Fruit fly (Drosophila melanogaster) whole organism: ENCODE results near the gene CG44158.

Experiments
- CG8478 ChIP-seq: fragments of >200 bp; optimal IDR thresholded peaks from 2 replicates; lab custom pipeline; 2018; ENCODE audit warnings: inconsistent platforms
- Dll ChIP-seq: fragments of >200 bp; optimal IDR thresholded peaks from 2 replicates; lab custom pipeline; 2017
- EcR ChIP-seq, 2 experiments: fragments of >200 bp; optimal IDR thresholded peaks; 2 replicates each; lab custom pipeline; 2017; ENCODE audit warnings: missing biosample characterization in 2 of 2, missing genetic modification characterization in 2 of 2, missing genetic modification reagents in 2 of 2
- pan ChIP-seq: fragments of >200 bp; optimal IDR thresholded peaks from 2 replicates; lab custom pipeline; 2017
- psq ChIP-seq: fragments of >200 bp; optimal IDR thresholded peaks from 2 replicates; lab custom pipeline; 2017
- usp ChIP-seq: fragments of >200 bp; optimal IDR thresholded peaks from 2 replicates; lab custom pipeline; 2017; ENCODE audit warnings: missing biosample characterization, missing genetic modification characterization, mixed read lengths

Gene CG44158

dm6 chr3R:18208479-18208878, at the start of gene CG44158:
Gene CG44158, plus strand, starts transcription at chr3R:18208779.
- TF ChIP-seq psq (no peak), CG8478 (lab: Kevin White, UChicago) (no peak), EcR (GFP tag; optimal IDR thresholded peaks at IDR 0.05; lab: Kevin White, UChicago) (no peak), pan (no peak), usp (GFP tag; lab: Kevin White, UChicago) (no peak), Dll (lab: Kevin White, UChicago) (no peak)

DNA sequence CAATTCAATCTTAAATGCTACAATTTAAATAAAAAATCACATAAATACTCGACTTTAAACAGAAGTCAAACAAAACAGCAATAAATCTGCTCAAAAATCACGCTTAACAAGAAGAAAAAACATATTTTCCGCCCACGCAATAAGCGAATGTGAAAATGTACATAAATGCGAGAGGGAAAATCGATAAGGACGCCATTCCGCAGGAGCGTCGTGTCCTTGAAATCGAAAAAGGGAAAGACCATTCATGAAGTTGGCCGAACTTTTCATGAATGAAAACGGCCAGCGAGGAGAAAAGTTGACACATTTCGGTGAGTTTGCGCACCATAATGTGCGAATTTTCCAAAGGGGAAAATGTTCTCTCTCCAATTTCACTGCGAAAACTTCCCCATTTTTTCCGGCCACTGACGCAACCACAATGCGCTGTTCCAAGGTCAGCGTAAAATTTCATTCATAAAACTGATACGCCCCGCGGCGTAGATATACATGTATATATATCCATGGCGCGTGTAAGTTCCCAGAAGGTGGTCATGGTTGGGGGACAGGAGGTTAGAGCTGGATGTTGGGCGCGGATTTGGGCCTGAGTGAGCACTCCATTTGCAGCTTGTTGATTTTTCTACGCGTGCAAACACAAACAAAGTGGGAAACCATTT, 48.3 kb upstream of the CG44158 start:
- TF ChIP-seq pan = no peak
- TF ChIP-seq Dll (lab: Kevin White, UChicago) = no peak
- no peak for TF ChIP-seq CG8478 (lab: Kevin White, UChicago)
- TF ChIP-seq psq = no peak
- no peak for TF ChIP-seq EcR (GFP tag; optimal IDR thresholded peaks at IDR 0.05; lab: Kevin White, UChicago)
- no peak for TF ChIP-seq usp (GFP tag; lab: Kevin White, UChicago)

DNA sequence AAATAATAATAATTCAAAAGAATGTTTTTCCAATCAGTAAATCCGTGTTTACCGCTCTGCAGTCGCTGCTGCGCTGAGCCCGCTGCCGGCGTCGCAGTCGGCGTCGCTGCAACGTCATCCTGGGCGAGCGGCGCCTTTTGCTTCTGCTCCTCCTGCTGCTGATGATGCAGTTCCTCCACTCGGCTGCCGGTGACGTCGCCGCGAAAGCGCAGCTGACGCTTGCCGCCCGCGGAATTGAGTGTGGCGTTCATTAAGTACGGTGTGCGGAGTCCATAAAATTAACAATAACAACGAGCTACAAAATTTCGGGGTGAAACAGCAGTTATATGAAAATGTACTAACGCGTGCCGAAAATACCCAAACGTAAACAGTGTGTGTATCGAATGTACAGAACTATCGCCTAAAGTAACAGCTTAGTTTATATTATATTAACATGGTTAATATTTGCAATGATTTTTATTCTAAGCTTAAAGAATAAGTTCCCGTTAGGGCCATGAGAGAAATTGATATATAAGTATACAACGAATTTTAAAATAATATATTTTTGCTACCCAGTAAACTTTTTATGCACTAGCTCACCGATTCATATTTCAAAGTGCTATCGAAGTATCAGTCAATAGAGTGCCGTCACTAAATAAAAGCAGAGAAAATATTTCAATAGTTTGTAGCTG, 44.4 kb upstream of the CG44158 start, which contains the start of the genes CG7218 and Cbp20:
CG7218 (minus strand) TSS at position 346 of the 671 bp plus-strand sequence.
Cbp20 (plus strand) TSS at position 610 of the 671 bp plus-strand sequence.
- TF ChIP-seq CG8478 (lab: Kevin White, UChicago) (no peak), psq (no peak), usp (GFP tag; lab: Kevin White, UChicago) (no peak), pan (no peak), EcR (GFP tag; optimal IDR thresholded peaks at IDR 0.05; lab: Kevin White, UChicago) (no peak), Dll (lab: Kevin White, UChicago) (no peak)

DNA sequence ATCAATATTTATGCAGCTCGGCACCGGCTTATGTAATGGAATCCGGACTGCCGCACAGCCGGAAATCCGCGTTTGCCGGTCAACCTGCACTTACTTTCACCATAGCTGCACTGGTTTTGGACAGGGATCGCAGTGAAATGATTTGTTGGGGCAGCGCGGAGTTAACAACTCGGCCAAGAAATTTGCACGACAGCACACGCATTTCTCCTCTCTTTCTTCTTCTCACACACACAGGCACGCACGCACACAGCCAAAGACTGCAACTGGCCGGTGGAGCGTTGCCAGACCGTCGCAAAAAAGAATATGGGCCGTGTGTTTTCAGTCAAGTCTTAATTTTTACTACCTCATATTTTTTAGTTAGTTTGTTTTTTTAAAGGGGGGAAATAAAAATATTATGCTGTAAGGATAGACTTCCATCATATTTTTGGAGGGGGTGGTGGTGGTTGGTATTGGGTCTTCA, 42.3 kb upstream of the CG44158 start:
- TF ChIP-seq Dll (lab: Kevin White, UChicago) = no peak
- no peak for TF ChIP-seq EcR (GFP tag; optimal IDR thresholded peaks at IDR 0.05; lab: Kevin White, UChicago)
- TF ChIP-seq pan = no peak
- TF ChIP-seq psq = no peak
- no peak for TF ChIP-seq usp (GFP tag; lab: Kevin White, UChicago)
- TF ChIP-seq CG8478 (lab: Kevin White, UChicago) = no peak

- TF ChIP-seq Dll (lab: Kevin White, UChicago) = no peak
Observed at dm6 chr3R:18167173-18167415, 41.5 kb upstream of the CG44158 start, which contains the start of the genes CG7215 and Prx5. Gene CG7215, minus strand, starts transcription at chr3R:18167273. Gene Prx5, minus strand, starts transcription at chr3R:18167273.

DNA sequence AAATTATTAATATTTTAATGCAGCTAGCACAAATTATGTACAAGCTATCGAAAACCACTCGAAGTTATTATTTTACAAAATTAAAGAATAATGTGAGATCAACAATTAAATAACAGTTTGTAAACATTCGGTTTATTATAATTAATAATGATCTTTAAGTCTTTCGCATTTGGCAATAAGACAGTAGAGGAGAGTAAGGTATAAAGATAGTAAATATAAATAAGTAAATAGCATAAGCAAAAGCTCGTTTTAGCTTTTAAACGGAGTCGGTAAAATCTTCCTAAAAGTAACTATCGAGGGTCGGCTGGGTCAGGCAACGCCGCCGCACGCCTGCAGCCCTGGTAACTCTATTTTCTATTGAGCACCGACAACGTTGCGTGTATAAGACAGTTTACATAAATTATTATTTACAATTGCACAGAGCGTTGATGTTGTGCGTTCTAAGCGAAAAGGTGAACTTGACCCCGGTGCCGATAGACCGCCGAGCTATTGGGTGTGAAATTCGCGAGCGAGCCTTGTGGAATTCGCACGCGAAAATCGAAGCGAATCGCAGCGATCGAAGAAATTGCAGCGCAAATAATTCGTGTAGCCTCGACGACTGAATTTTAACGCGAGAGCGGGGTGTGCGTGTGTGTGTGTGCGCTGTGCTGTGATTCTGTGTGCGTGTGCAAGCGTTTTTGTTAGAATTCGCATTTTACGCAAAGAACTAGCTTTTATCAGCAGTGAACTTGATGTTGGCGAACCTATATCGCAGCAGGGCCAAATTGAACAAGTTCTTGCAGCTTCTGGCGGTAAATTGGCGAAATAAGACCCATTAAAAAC, 41.0 kb upstream of the CG44158 start, which contains the start of gene wrd:
wrd (plus strand) TSS at position 342 of the 822 bp plus-strand sequence.
- TF ChIP-seq CG8478 (lab: Kevin White, UChicago) (no peak), EcR (GFP tag; optimal IDR thresholded peaks at IDR 0.05; lab: Kevin White, UChicago) (no peak), psq (no peak), pan (no peak), Dll (lab: Kevin White, UChicago) (no peak), usp (GFP tag; lab: Kevin White, UChicago) (no peak)

dm6 chr3R:18168398-18168797, 40.2 kb upstream of the CG44158 start:
- TF ChIP-seq Dll (lab: Kevin White, UChicago) = peak; percentile 96
- no peak for TF ChIP-seq usp (GFP tag; lab: Kevin White, UChicago)

DNA sequence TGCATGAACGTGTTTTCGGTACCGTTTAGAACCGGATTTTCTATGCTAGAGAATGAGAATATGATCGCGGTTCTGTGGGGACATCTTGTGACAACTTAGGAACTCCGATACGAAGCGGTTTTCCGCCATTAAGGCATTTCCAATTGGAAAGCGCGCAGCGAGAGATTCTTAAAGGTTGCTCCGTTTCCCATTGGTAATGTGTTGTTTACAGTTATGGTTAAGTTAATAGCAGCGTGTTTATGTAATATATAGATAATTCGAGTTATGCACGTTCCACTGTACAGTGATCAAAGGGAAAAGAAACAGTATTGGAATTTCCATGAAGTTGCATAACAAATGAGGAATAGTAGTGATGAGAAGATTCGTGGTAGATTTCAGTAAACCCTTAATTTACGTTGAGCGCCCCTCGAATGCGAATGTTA, 39.6 kb upstream of the CG44158 start:
- TF ChIP-seq CG8478 (lab: Kevin White, UChicago) (no peak), pan (no peak)

dm6 chr3R:18169982-18170531, 38.5 kb upstream of the CG44158 start:
- TF ChIP-seq psq (no peak), pan (no peak), Dll (lab: Kevin White, UChicago) (no peak), EcR (GFP tag; optimal IDR thresholded peaks at IDR 0.05; lab: Kevin White, UChicago) (no peak), CG8478 (lab: Kevin White, UChicago) (no peak), usp (GFP tag; lab: Kevin White, UChicago) (no peak)

- no peak for TF ChIP-seq Dll (lab: Kevin White, UChicago)
- TF ChIP-seq pan = no peak
- TF ChIP-seq CG8478 (lab: Kevin White, UChicago) = no peak
- no peak for TF ChIP-seq EcR (GFP tag; optimal IDR thresholded peaks at IDR 0.05; lab: Kevin White, UChicago)
Observed at dm6 chr3R:18171983-18172967, 36.3 kb upstream of the CG44158 start.

- TF ChIP-seq EcR (GFP tag; optimal IDR thresholded peaks at IDR 0.05; lab: Kevin White, UChicago) = no peak
- no peak for TF ChIP-seq pan
- no peak for TF ChIP-seq usp (GFP tag; lab: Kevin White, UChicago)
- no peak for TF ChIP-seq CG8478 (lab: Kevin White, UChicago)
- no peak for TF ChIP-seq Dll (lab: Kevin White, UChicago)
- TF ChIP-seq psq = no peak
Observed at dm6 chr3R:18183244-18183643, 25.3 kb upstream of the CG44158 start, which contains the start of gene cdm. Gene cdm, minus strand, starts transcription at chr3R:18183479.
